Fruit fly (Drosophila melanogaster): Measurements from ENCODE around the gene Gs1.

The Gs1 gene

DNA sequence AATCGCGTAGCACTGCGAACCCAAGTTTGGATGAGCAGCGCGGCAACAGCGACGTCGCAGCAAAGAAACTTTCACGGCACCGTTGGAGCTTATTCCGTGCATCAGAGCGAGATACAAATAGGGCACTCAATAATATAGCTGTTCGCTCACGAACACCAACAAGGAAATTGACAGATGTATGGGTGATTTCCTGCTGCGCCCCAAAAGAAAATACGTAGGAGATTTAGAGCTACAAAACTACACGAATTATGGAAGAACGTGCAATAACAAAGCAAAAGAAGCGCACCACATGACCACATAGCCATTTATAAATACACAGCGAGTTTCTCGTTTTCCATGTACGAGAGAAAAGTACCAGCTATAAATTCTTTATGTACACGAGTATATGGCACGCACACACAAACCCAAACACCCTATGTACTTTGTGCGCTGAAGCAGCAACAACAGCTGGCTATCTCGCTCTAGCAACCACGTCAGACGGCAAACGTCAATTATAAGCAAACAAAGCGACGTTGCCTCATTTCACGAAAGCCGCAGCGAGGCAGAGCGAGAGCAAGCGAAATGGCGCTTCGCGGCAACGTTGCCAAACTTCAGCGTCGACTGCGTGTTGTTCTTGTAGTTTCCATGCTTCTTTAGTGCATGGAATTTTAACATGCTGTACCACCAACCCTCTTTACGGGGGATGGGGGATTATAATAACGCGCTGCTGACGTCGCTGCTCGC lies 29.7 kb downstream of the Gs1 start (continued):
- TF ChIP-seq HLHmδ (GFP tag; optimal IDR thresholded peaks at IDR 0.05): peak; percentile 76
- peak; percentile 65 for TF ChIP-seq lbe (GFP tag; optimal IDR thresholded peaks at IDR 0.05)
- TF ChIP-seq CG9437 (GFP tag; optimal IDR thresholded peaks at IDR 0.05): peak; percentile 14
- no peak for TF ChIP-seq sna (GFP tag; IDR thresholded peaks at IDR 0.05; ENCODE audit: partially characterized antibody)
- TF ChIP-seq CG15479 (GFP tag; optimal IDR thresholded peaks at IDR 0.05): peak; percentile 85
- no peak for TF ChIP-seq CG18011 (GFP tag; optimal IDR thresholded peaks at IDR 0.05)
- peak; percentile 99 for TF ChIP-seq kni (GFP tag; optimal IDR thresholded peaks at IDR 0.05)
- TF ChIP-seq MTF-1 (GFP tag; optimal IDR thresholded peaks at IDR 0.05; ENCODE audit: borderline replicate concordance): peak; percentile 21
- TF ChIP-seq CG13296 (GFP tag; optimal IDR thresholded peaks at IDR 0.05): peak; percentile 14
- TF ChIP-seq CG11398 (GFP tag; optimal IDR thresholded peaks at IDR 0.05): peak; percentile 19
- TF ChIP-seq CG12769 (tag; optimal IDR thresholded peaks at IDR 0.05): peak; percentile 82
- peak; percentile 44 for TF ChIP-seq CG12104 (GFP tag; optimal IDR thresholded peaks at IDR 0.05)
- TF ChIP-seq sqz (GFP tag; optimal IDR thresholded peaks at IDR 0.05): peak; percentile 69
- peak; percentile 22 for TF ChIP-seq CG10267 (tag; optimal IDR thresholded peaks at IDR 0.05)
- peak; percentile 85 for TF ChIP-seq CG34376 (GFP tag; optimal IDR thresholded peaks at IDR 0.05)
- peak; percentile 8 for TF ChIP-seq kah (GFP tag; optimal IDR thresholded peaks at IDR 0.05)
- peak; percentile 52 for TF ChIP-seq CG8924 (tag; optimal IDR thresholded peaks at IDR 0.05)
- peak; percentile 0 for TF ChIP-seq cwo (GFP tag; optimal IDR thresholded peaks at IDR 0.05)
- TF ChIP-seq schlank (tag; optimal IDR thresholded peaks at IDR 0.05): peak; percentile 3
- TF ChIP-seq CG6791 (GFP tag; IDR thresholded peaks at IDR 0.05; ENCODE audit: partially characterized antibody): no peak
- peak; percentile 8 for TF ChIP-seq PHDP (tag; optimal IDR thresholded peaks at IDR 0.05)
- TF ChIP-seq fd64A (GFP tag; optimal IDR thresholded peaks at IDR 0.05): peak; percentile 39
- TF ChIP-seq CG7786 (GFP tag; optimal IDR thresholded peaks at IDR 0.05): peak; percentile 16
- peak; percentile 28 for TF ChIP-seq CG4707 (GFP tag; optimal IDR thresholded peaks at IDR 0.05)
- TF ChIP-seq odd (GFP tag; optimal IDR thresholded peaks at IDR 0.05): peak; percentile 42
- TF ChIP-seq CG12299 (tag; optimal IDR thresholded peaks at IDR 0.05): peak; percentile 64
- TF ChIP-seq scrt (GFP tag; optimal IDR thresholded peaks at IDR 0.05): peak; percentile 29
- TF ChIP-seq Nf-YC (tag; optimal IDR thresholded peaks at IDR 0.05): peak; percentile 50
- peak; percentile 55 for TF ChIP-seq twi (tag; optimal IDR thresholded peaks at IDR 0.05)
- no peak for TF ChIP-seq p53 (GFP tag; optimal IDR thresholded peaks at IDR 0.05)
- no peak for TF ChIP-seq CG2199 (GFP tag; IDR thresholded peaks at IDR 0.05)
- peak; percentile 36 for TF ChIP-seq Xbp1 (GFP tag; optimal IDR thresholded peaks at IDR 0.05)
- TF ChIP-seq YL-1 (GFP tag; optimal IDR thresholded peaks at IDR 0.05): peak; percentile 55
- peak; percentile 11 for TF ChIP-seq tap (tag; optimal IDR thresholded peaks at IDR 0.05)
- peak; percentile 11 for TF ChIP-seq CHES-1-like (GFP tag; optimal IDR thresholded peaks at IDR 0.05)
- peak; percentile 55 for TF ChIP-seq CG6854 (GFP tag; optimal IDR thresholded peaks at IDR 0.05)
- no peak for TF ChIP-seq CG14667 (GFP tag; IDR thresholded peaks at IDR 0.05)
- peak; percentile 61 for TF ChIP-seq CG17385 (GFP tag; optimal IDR thresholded peaks at IDR 0.05)
- TF ChIP-seq CG8944 (GFP tag; optimal IDR thresholded peaks at IDR 0.05): no peak
- peak; percentile 80 for TF ChIP-seq zen (tag; optimal IDR thresholded peaks at IDR 0.05)
- peak in 2 of 3 experiments; percentile 71 to 72 for TF ChIP-seq Stat92E (GFP tag; optimal IDR thresholded peaks at IDR 0.05)
- peak; percentile 21 for TF ChIP-seq ab (GFP tag; optimal IDR thresholded peaks at IDR 0.05)
- peak; percentile 9 for TF ChIP-seq HmgZ (tag; optimal IDR thresholded peaks at IDR 0.05)
- peak; percentile 16 for TF ChIP-seq CG7928 (GFP tag; optimal IDR thresholded peaks at IDR 0.05)
- peak; percentile 61 for TF ChIP-seq nau (GFP tag; optimal IDR thresholded peaks at IDR 0.05)
- TF ChIP-seq bsh (GFP tag; optimal IDR thresholded peaks at IDR 0.05): peak in 1 of 2 experiments; percentile 8
- peak; percentile 8 for TF ChIP-seq Myb (GFP tag; optimal IDR thresholded peaks at IDR 0.05)

Measured in whole organism, embryonic.